Worm (Caenorhabditis elegans) whole organism, midembryonic: ENCODE results near the gene ttr-16.

Experiments used
- T22C8.4 ChIP-seq: fragments of 200-800 bp; sonication (Bioruptor generic); IDR thresholded peaks from 2 replicates; pipeline ENCODE4 v1.3.6; 2022; ENCODE audit warnings: missing genetic modification characterization, missing compliant biosample characterization
- cog-1 ChIP-seq: sonication (generic microtip); optimal IDR thresholded peaks from 2 replicates; lab custom pipeline; 2016; ENCODE audit warnings: missing genetic modification characterization, missing compliant biosample characterization
- flt-1 ChIP-seq: fragments of 200-800 bp; sonication (Bioruptor generic); IDR thresholded peaks from 2 replicates; pipeline ENCODE4 v1.3.6; 2022; ENCODE audit warnings: missing genetic modification characterization, missing compliant biosample characterization
- klf-2 ChIP-seq: fragments of 200-800 bp; sonication (Bioruptor generic); conservative IDR thresholded peaks from 2 replicates; pipeline ENCODE4 v1.3.6; 2022; ENCODE audit warnings: missing genetic modification reagents, missing genetic modification characterization, missing compliant biosample characterization
- med-1 ChIP-seq: sonication (generic microtip); optimal IDR thresholded peaks from 2 replicates; lab custom pipeline; 2017; ENCODE audit warnings: missing genetic modification characterization, mild to moderate bottlenecking, missing compliant biosample characterization, antibody characterized with exemption, missing genetic modification reagents; ENCODE audit not compliant: insufficient read depth
- ref-1 ChIP-seq: fragments of 200-800 bp; sonication (Bioruptor generic); conservative IDR thresholded peaks from 2 replicates; pipeline ENCODE4 v1.3.6; 2022; ENCODE audit warnings: missing genetic modification reagents, missing genetic modification characterization, missing compliant biosample characterization
- tab-1 ChIP-seq: fragments of 200-800 bp; sonication (Bioruptor generic); IDR thresholded peaks from 2 replicates; pipeline ENCODE4 v1.3.6; 2022; ENCODE audit warnings: missing genetic modification characterization, missing compliant biosample characterization
- ztf-23 ChIP-seq: fragments of 200-800 bp; sonication (Bioruptor generic); IDR thresholded peaks from 2 replicates; pipeline ENCODE4 v1.3.6; 2022; ENCODE audit warnings: missing genetic modification reagents, missing genetic modification characterization, missing compliant biosample characterization
- ztf-29 ChIP-seq: fragments of 200-800 bp; sonication (Bioruptor generic); IDR thresholded peaks from 2 replicates; pipeline ENCODE4 v1.3.6; 2022; ENCODE audit warnings: missing genetic modification reagents, missing genetic modification characterization, missing compliant biosample characterization

DNA sequence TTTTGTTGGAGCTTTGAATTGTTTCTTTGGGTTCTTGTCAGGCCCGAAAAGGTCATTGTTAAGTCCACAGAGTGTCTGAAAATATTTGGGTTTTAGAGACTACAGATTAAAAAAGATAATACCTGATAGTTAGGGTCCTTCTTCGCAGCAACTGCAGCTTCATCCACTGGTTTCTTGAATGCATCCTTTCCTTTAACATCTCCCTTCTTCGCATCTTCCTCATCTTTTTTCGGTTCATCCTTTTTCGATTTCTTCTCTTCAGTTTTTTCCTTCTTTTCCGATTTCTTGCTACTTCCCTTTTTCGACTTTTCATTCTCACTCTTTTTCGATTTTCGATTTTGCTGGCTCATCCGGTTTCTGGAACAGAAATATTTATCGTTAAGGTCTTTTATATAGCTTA, 39.6 kb upstream of the ttr-16 start:
- TF ChIP-seq T22C8.4 (no peak), flt-1 (no peak), klf-2 (GFP tag; lab: Robert Waterston, UW) (no peak), ref-1 (GFP tag; lab: Robert Waterston, UW) (no peak), med-1 (GFP tag; lab: Kevin White, UChicago) (no peak), cog-1 (tag; lab: Kevin White, UChicago) (no peak), ztf-29 (GFP tag; lab: Robert Waterston, UW) (no peak), ztf-23 (GFP tag; lab: Robert Waterston, UW) (no peak), tab-1 (GFP tag; lab: Robert Waterston, UW) (no peak)
